Fruit fly (Drosophila melanogaster) whole organism, embryonic: ENCODE results near the gene CG31287.

ENCODE experiments used
- Atf-2 ChIP-seq: fragments of 200-800 bp; sonication (Bioruptor generic); optimal IDR thresholded peaks from 2 replicates; lab custom pipeline; 2016; ENCODE audit warnings: missing biosample characterization, missing genetic modification characterization
- Blimp-1 ChIP-seq: fragments of 200-800 bp; sonication (Bioruptor generic); optimal IDR thresholded peaks from 3 replicates; lab custom pipeline; 2018; ENCODE audit warnings: missing biosample characterization, missing genetic modification characterization, mild to moderate bottlenecking, moderate library complexity, missing genetic modification reagents
- CG14860 ChIP-seq: fragments of 200-800 bp; sonication (Bioruptor generic); IDR thresholded peaks from 3 replicates; pipeline ENCODE4 v1.3.6; 2022; ENCODE audit warnings: missing biosample characterization, missing genetic modification characterization; ENCODE audit not compliant: partially characterized antibody
- CG16815 ChIP-seq: fragments of 200-800 bp; sonication (Bioruptor generic); optimal IDR thresholded peaks from 3 replicates; lab custom pipeline; 2017; ENCODE audit warnings: missing biosample characterization, mild to moderate bottlenecking, missing genetic modification characterization
- CG2116 ChIP-seq: fragments of 200-800 bp; sonication (Bioruptor generic); optimal IDR thresholded peaks from 3 replicates; lab custom pipeline; 2018; ENCODE audit warnings: missing biosample characterization, mild to moderate bottlenecking, missing genetic modification characterization
- CG3281 ChIP-seq: fragments of 200-800 bp; sonication (Bioruptor generic); optimal IDR thresholded peaks from 3 replicates; lab custom pipeline; 2017; ENCODE audit warnings: missing biosample characterization, mild to moderate bottlenecking, missing genetic modification characterization
- CG3726 ChIP-seq: fragments of 200-800 bp; sonication (Bioruptor generic); IDR thresholded peaks from 3 replicates; pipeline ENCODE4, ENCODE4 v1.3.6; 2022; ENCODE audit warnings: missing biosample characterization, missing genetic modification characterization
- CG42726 ChIP-seq: fragments of 200-800 bp; sonication (Bioruptor generic); IDR thresholded peaks from 2 replicates; pipeline ENCODE4 v1.3.6; 2022; ENCODE audit warnings: missing biosample characterization, missing genetic modification characterization; ENCODE audit not compliant: partially characterized antibody
- CG6272 ChIP-seq: fragments of 200-800 bp; sonication (Bioruptor generic); IDR thresholded peaks from 2 replicates; pipeline ENCODE4 v1.3.6; 2022; ENCODE audit warnings: missing biosample characterization, missing genetic modification characterization
- CG6791 ChIP-seq: fragments of 200-800 bp; sonication (Bioruptor generic); IDR thresholded peaks from 3 replicates; pipeline ENCODE4 v1.3.6; 2022; ENCODE audit warnings: missing biosample characterization, missing genetic modification characterization; ENCODE audit not compliant: partially characterized antibody
- CG7987 ChIP-seq: fragments of 200-800 bp; sonication (Bioruptor generic); optimal IDR thresholded peaks from 2 replicates; lab custom pipeline; 2018; ENCODE audit warnings: missing biosample characterization, mild to moderate bottlenecking, missing genetic modification characterization, moderate library complexity
- CG8478 ChIP-seq: fragments of >200 bp; optimal IDR thresholded peaks from 2 replicates; lab custom pipeline; 2018
- CG9727 ChIP-seq: fragments of 200-800 bp; sonication (Bioruptor generic); optimal IDR thresholded peaks from 3 replicates; lab custom pipeline; 2017; ENCODE audit warnings: missing biosample characterization, mild to moderate bottlenecking, missing genetic modification characterization
- CG9817 ChIP-seq: fragments of 200-800 bp; sonication (Bioruptor generic); optimal IDR thresholded peaks from 2 replicates; lab custom pipeline; 2018; ENCODE audit warnings: missing biosample characterization, mild to moderate bottlenecking, missing genetic modification characterization, moderate library complexity
- Chrac-16 ChIP-seq: fragments of 200-800 bp; sonication (Bioruptor generic); optimal IDR thresholded peaks from 3 replicates; lab custom pipeline; 2016; ENCODE audit warnings: missing biosample characterization, missing genetic modification characterization
- Doc2 ChIP-seq: fragments of 200-800 bp; sonication (Bioruptor generic); IDR thresholded peaks from 2 replicates; pipeline ENCODE4 v1.3.6; 2022; ENCODE audit warnings: missing biosample characterization, missing genetic modification characterization
- ERR ChIP-seq: fragments of 200-800 bp; sonication (Bioruptor generic); optimal IDR thresholded peaks from 2 replicates; lab custom pipeline; 2016; ENCODE audit warnings: missing biosample characterization, missing genetic modification characterization
- Ets65A ChIP-seq: fragments of 200-800 bp; sonication (Bioruptor generic); peaks from one replicate; lab custom pipeline; 2016; ENCODE audit warnings: missing biosample characterization, missing genetic modification characterization
- Fer3 ChIP-seq: fragments of 200-800 bp; sonication (Bioruptor generic); optimal IDR thresholded peaks from 2 replicates; lab custom pipeline; 2018; ENCODE audit warnings: missing biosample characterization, mild to moderate bottlenecking, missing genetic modification characterization, moderate library complexity
- HLH4C ChIP-seq: fragments of 200-800 bp; sonication (Bioruptor generic); IDR thresholded peaks from 3 replicates; pipeline ENCODE4 v1.3.6; 2022; ENCODE audit warnings: missing biosample characterization, missing genetic modification characterization; ENCODE audit not compliant: partially characterized antibody
- MESR4 ChIP-seq: fragments of 200-800 bp; sonication (Bioruptor generic); optimal IDR thresholded peaks from 2 replicates; lab custom pipeline; 2018; ENCODE audit warnings: missing biosample characterization, mild to moderate bottlenecking, missing genetic modification characterization, moderate library complexity
- NC2α ChIP-seq: fragments of 200-800 bp; sonication (Bioruptor generic); optimal IDR thresholded peaks from 2 replicates; lab custom pipeline; 2016; ENCODE audit warnings: missing biosample characterization, missing genetic modification characterization
- Nf-YA ChIP-seq: fragments of 200-800 bp; sonication (Bioruptor generic); IDR thresholded peaks from 2 replicates; pipeline ENCODE4 v1.3.6; 2022; ENCODE audit warnings: missing biosample characterization, missing genetic modification characterization
- Nf-YC ChIP-seq: fragments of 200-800 bp; optimal IDR thresholded peaks from 3 replicates; lab custom pipeline; 2019; ENCODE audit warnings: missing biosample characterization, mild to moderate bottlenecking, missing genetic modification characterization, moderate library complexity
- Oaz ChIP-seq: fragments of 200-800 bp; sonication (Bioruptor generic); IDR thresholded peaks from 2 replicates; pipeline ENCODE4 v1.3.6; 2022; ENCODE audit warnings: missing biosample characterization, missing genetic modification characterization
- Sox102F ChIP-seq: fragments of 200-800 bp; sonication (Bioruptor generic); optimal IDR thresholded peaks from 2 replicates; lab custom pipeline; 2018; ENCODE audit warnings: missing biosample characterization, mild to moderate bottlenecking, missing genetic modification characterization, moderate library complexity
- ab ChIP-seq: fragments of 200-800 bp; sonication (Bioruptor generic); optimal IDR thresholded peaks from 2 replicates; lab custom pipeline; 2016; ENCODE audit warnings: missing biosample characterization, missing genetic modification characterization
- al ChIP-seq: fragments of 200-800 bp; sonication (Bioruptor generic); IDR thresholded peaks from 2 replicates; pipeline ENCODE4 v1.3.6; 2022; ENCODE audit warnings: missing biosample characterization, missing genetic modification characterization
- ara ChIP-seq: fragments of 200-800 bp; sonication (Bioruptor generic); IDR thresholded peaks from 2 replicates; pipeline ENCODE4 v1.3.6; 2022; ENCODE audit warnings: missing biosample characterization, missing genetic modification characterization
- ato ChIP-seq: fragments of 200-800 bp; sonication (Bioruptor generic); IDR thresholded peaks from 2 replicates; pipeline ENCODE4 v1.3.6; 2022; ENCODE audit warnings: missing biosample characterization, missing genetic modification characterization; ENCODE audit not compliant: partially characterized antibody
- bbx ChIP-seq: fragments of 200-800 bp; sonication (Bioruptor generic); IDR thresholded peaks from 2 replicates; pipeline ENCODE4 v1.3.6; 2022; ENCODE audit warnings: missing biosample characterization, missing genetic modification characterization; ENCODE audit not compliant: partially characterized antibody
- bigmax ChIP-seq: fragments of 200-800 bp; sonication (Bioruptor generic); optimal IDR thresholded peaks from 2 replicates; lab custom pipeline; 2018; ENCODE audit warnings: missing biosample characterization, mild to moderate bottlenecking, missing genetic modification characterization
- cg ChIP-seq: fragments of 200-800 bp; sonication (Bioruptor generic); optimal IDR thresholded peaks from 3 replicates; lab custom pipeline; 2019; ENCODE audit warnings: missing biosample characterization, mild to moderate bottlenecking, missing genetic modification characterization, moderate library complexity
- croc ChIP-seq: fragments of 200-800 bp; sonication (Bioruptor generic); conservative IDR thresholded peaks from 3 replicates; pipeline ENCODE4 v1.3.6; 2022; ENCODE audit warnings: missing biosample characterization, missing genetic modification characterization
- crp ChIP-seq, 2 experiments: fragments of 200-800 bp; sonication (Bioruptor generic); optimal IDR thresholded peaks; 2 replicates in 1 of 2; 3 replicates in 1 of 2; lab custom pipeline; 2017; ENCODE audit warnings: missing biosample characterization in 2 of 2, missing genetic modification characterization in 2 of 2, mild to moderate bottlenecking in 1 of 2, moderate library complexity in 1 of 2
- dmrt99B ChIP-seq: fragments of 200-800 bp; sonication (Bioruptor generic); optimal IDR thresholded peaks from 2 replicates; lab custom pipeline; 2018; ENCODE audit warnings: missing biosample characterization, mild to moderate bottlenecking, missing genetic modification characterization, moderate library complexity
- ftz-f1 ChIP-seq: fragments of 200-800 bp; sonication (Bioruptor generic); optimal IDR thresholded peaks from 2 replicates; lab custom pipeline; 2016; ENCODE audit warnings: missing biosample characterization, missing genetic modification characterization
- gcm2 ChIP-seq: fragments of 200-800 bp; sonication (Bioruptor generic); optimal IDR thresholded peaks from 2 replicates; lab custom pipeline; 2016; ENCODE audit warnings: missing biosample characterization, missing genetic modification characterization
- gsb-n ChIP-seq: fragments of 200-800 bp; sonication (Bioruptor generic); optimal IDR thresholded peaks from 3 replicates; lab custom pipeline; 2018; ENCODE audit warnings: missing biosample characterization, mild to moderate bottlenecking, missing genetic modification characterization
- kah ChIP-seq: fragments of 200-800 bp; sonication (Bioruptor generic); optimal IDR thresholded peaks from 2 replicates; lab custom pipeline; 2018; ENCODE audit warnings: missing biosample characterization, mild to moderate bottlenecking, missing genetic modification characterization
- ken ChIP-seq: fragments of 200-800 bp; sonication (Bioruptor generic); IDR thresholded peaks from 3 replicates; pipeline ENCODE4 v1.3.6; 2022; ENCODE audit warnings: missing biosample characterization, missing genetic modification characterization
- mam ChIP-seq: fragments of 200-800 bp; sonication (Bioruptor generic); optimal IDR thresholded peaks from 3 replicates; lab custom pipeline; 2016; ENCODE audit warnings: missing biosample characterization, missing genetic modification characterization
- nmo ChIP-seq: fragments of 200-800 bp; sonication (Bioruptor generic); optimal IDR thresholded peaks from 2 replicates; lab custom pipeline; 2018; ENCODE audit warnings: missing biosample characterization, mild to moderate bottlenecking, missing genetic modification characterization, moderate library complexity
- pho ChIP-seq: fragments of 200-800 bp; sonication (Bioruptor generic); optimal IDR thresholded peaks from 2 replicates; lab custom pipeline; 2016; ENCODE audit warnings: missing biosample characterization, missing genetic modification characterization
- sens ChIP-seq: fragments of 200-800 bp; sonication (Bioruptor generic); peaks from one replicate; lab custom pipeline; 2016; ENCODE audit warnings: missing biosample characterization, missing genetic modification characterization
- seq ChIP-seq: fragments of 200-800 bp; sonication (Bioruptor generic); IDR thresholded peaks from 2 replicates; pipeline ENCODE4 v1.3.6; 2022; ENCODE audit warnings: missing biosample characterization, missing genetic modification characterization
- sr ChIP-seq: fragments of 200-800 bp; sonication (Bioruptor generic); IDR thresholded peaks from 3 replicates; pipeline ENCODE4 v1.3.6; 2022; ENCODE audit warnings: missing biosample characterization, missing genetic modification characterization
- stc ChIP-seq: fragments of 200-800 bp; sonication (Bioruptor generic); IDR thresholded peaks from 2 replicates; pipeline ENCODE4 v1.3.6; 2022; ENCODE audit warnings: missing biosample characterization, missing genetic modification characterization
- tin ChIP-seq: fragments of 200-800 bp; sonication (Bioruptor generic); optimal IDR thresholded peaks from 3 replicates; lab custom pipeline; 2016; ENCODE audit warnings: missing biosample characterization, missing genetic modification characterization
- trh ChIP-seq: fragments of 200-800 bp; sonication (Bioruptor generic); optimal IDR thresholded peaks from 2 replicates; lab custom pipeline; 2016; ENCODE audit warnings: missing biosample characterization, missing genetic modification characterization
- zf30C ChIP-seq: fragments of 200-800 bp; sonication (Bioruptor generic); optimal IDR thresholded peaks from 3 replicates; lab custom pipeline; 2018; ENCODE audit warnings: missing biosample characterization, mild to moderate bottlenecking, missing genetic modification characterization

Gene CG31287

DNA sequence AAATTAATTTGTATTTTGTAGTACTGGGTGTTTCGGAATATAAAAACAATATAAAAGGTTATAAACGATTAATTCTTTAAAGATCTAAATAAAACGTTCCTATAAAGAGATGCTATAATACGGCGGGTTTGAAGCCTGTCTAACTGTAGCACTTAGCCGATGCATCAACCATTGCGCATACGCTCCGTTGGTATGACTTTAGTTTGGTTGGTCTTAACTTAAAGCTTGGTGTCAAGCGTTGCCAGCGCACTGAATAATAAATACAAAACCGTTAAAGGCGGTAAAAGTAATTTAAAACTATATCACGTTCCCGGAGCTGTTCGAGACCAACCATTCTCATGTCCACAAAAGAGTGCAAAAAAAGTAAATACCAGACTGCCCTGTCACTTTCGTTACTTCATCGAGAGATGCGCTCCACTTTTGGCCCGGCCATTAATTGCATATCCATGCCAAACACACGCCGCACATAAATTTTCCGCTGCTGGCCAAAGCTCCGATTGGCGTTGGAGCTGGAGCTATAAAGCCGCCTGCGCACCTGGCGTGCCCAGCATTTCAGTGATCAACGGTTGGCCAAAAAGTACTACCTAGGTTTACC is 22.6 kb upstream of the CG31287 start, which contains the start of gene CG8927 (continued):
- peak; percentile 70 for TF ChIP-seq Ets65A
- TF ChIP-seq Blimp-1, result no peak
- TF ChIP-seq ftz-f1 (GFP tag; lab: Kevin White, UChicago), result no peak
- TF ChIP-seq CG3281 (GFP tag; lab: Kevin White, UChicago), result no peak
- TF ChIP-seq ara (GFP tag; lab: Robert Waterston, UW), result no peak
- no peak for TF ChIP-seq Atf-2 (GFP tag; lab: Kevin White, UChicago)
- no peak for TF ChIP-seq mam (GFP tag; lab: Kevin White, UChicago)
- no peak for TF ChIP-seq gcm2 (GFP tag; lab: Kevin White, UChicago)
- no peak for TF ChIP-seq Oaz (GFP tag; lab: Robert Waterston, UW)
- TF ChIP-seq sens (GFP tag; lab: Kevin White, UChicago), result no peak
- TF ChIP-seq Doc2 (GFP tag; lab: Robert Waterston, UW), result no peak
- no peak for TF ChIP-seq nmo
- TF ChIP-seq croc, result no peak
- no peak for TF ChIP-seq zf30C (GFP tag; lab: Kevin White, UChicago)
- TF ChIP-seq bigmax (GFP tag; lab: Kevin White, UChicago), result peak; percentile 42
- TF ChIP-seq CG3726 (GFP tag; lab: Robert Waterston, UW), result no peak
- TF ChIP-seq cg (GFP tag; lab: Kevin White, UChicago), result no peak
- no peak for TF ChIP-seq dmrt99B (tag; lab: Kevin White, UChicago)
- no peak for TF ChIP-seq CG14860 (GFP tag; lab: Robert Waterston, UW)
- TF ChIP-seq CG7987 (GFP tag; lab: Kevin White, UChicago), result no peak
- TF ChIP-seq Nf-YC (tag; lab: Kevin White, UChicago), result no peak
- TF ChIP-seq CG9817 (tag; lab: Kevin White, UChicago), result no peak
- no peak for TF ChIP-seq sr (GFP tag; lab: Robert Waterston, UW)
- TF ChIP-seq tin, result no peak
- no peak for TF ChIP-seq Nf-YA (GFP tag; lab: Robert Waterston, UW)
- TF ChIP-seq pho (GFP tag; lab: Kevin White, UChicago), result no peak
- TF ChIP-seq gsb-n (tag; lab: Kevin White, UChicago), result no peak
- TF ChIP-seq CG42726, result no peak
- TF ChIP-seq NC2α (GFP tag; lab: Kevin White, UChicago), result no peak
- TF ChIP-seq CG9727 (GFP tag; lab: Kevin White, UChicago), result no peak
- no peak for TF ChIP-seq seq (GFP tag; lab: Robert Waterston, UW)
- peak in 1 of 2 experiments; percentile 2 for TF ChIP-seq crp (GFP tag; optimal IDR thresholded peaks at IDR 0.05; lab: Kevin White, UChicago)
- no peak for TF ChIP-seq CG16815 (GFP tag; lab: Kevin White, UChicago)
- TF ChIP-seq CG8478 (lab: Kevin White, UChicago), result no peak
- TF ChIP-seq stc (GFP tag; lab: Robert Waterston, UW), result no peak
- 0 out of 3 replicates have a peak, but pooled peaks have one; percentile 14 for TF ChIP-seq CG6791
- no peak for TF ChIP-seq bbx
- no peak for TF ChIP-seq CG6272
- no peak for TF ChIP-seq al (GFP tag; lab: Robert Waterston, UW)
- TF ChIP-seq ato, result no peak
- no peak for TF ChIP-seq ken (GFP tag; lab: Robert Waterston, UW)
- TF ChIP-seq MESR4, result no peak
- TF ChIP-seq Sox102F, result no peak
- no peak for TF ChIP-seq Fer3 (tag; lab: Kevin White, UChicago)
- TF ChIP-seq Chrac-16, result no peak
- no peak for TF ChIP-seq kah (GFP tag; lab: Kevin White, UChicago)
- no peak for TF ChIP-seq ERR (GFP tag; lab: Kevin White, UChicago)
- TF ChIP-seq trh, result no peak
- TF ChIP-seq CG2116, result no peak
- no peak for TF ChIP-seq HLH4C (GFP tag; lab: Robert Waterston, UW)
- TF ChIP-seq ab (GFP tag; lab: Kevin White, UChicago), result no peak
